Worm (Caenorhabditis elegans) whole organism, midembryonic: Measurements from ENCODE around the gene H03G16.5.

Source experiments
- T22C8.4 ChIP-seq: fragments of 200-800 bp; sonication (Bioruptor generic); IDR thresholded peaks from 2 replicates; pipeline ENCODE4 v1.3.6; 2022; ENCODE audit warnings: missing genetic modification characterization, missing compliant biosample characterization
- cog-1 ChIP-seq: sonication (generic microtip); optimal IDR thresholded peaks from 2 replicates; lab custom pipeline; 2016; ENCODE audit warnings: missing genetic modification characterization, missing compliant biosample characterization
- flt-1 ChIP-seq: fragments of 200-800 bp; sonication (Bioruptor generic); IDR thresholded peaks from 2 replicates; pipeline ENCODE4 v1.3.6; 2022; ENCODE audit warnings: missing genetic modification characterization, missing compliant biosample characterization
- klf-2 ChIP-seq: fragments of 200-800 bp; sonication (Bioruptor generic); conservative IDR thresholded peaks from 2 replicates; pipeline ENCODE4 v1.3.6; 2022; ENCODE audit warnings: missing genetic modification reagents, missing genetic modification characterization, missing compliant biosample characterization
- med-1 ChIP-seq: sonication (generic microtip); optimal IDR thresholded peaks from 2 replicates; lab custom pipeline; 2017; ENCODE audit warnings: missing genetic modification characterization, mild to moderate bottlenecking, missing compliant biosample characterization, antibody characterized with exemption, missing genetic modification reagents; ENCODE audit not compliant: insufficient read depth
- ref-1 ChIP-seq: fragments of 200-800 bp; sonication (Bioruptor generic); conservative IDR thresholded peaks from 2 replicates; pipeline ENCODE4 v1.3.6; 2022; ENCODE audit warnings: missing genetic modification reagents, missing genetic modification characterization, missing compliant biosample characterization
- tab-1 ChIP-seq: fragments of 200-800 bp; sonication (Bioruptor generic); IDR thresholded peaks from 2 replicates; pipeline ENCODE4 v1.3.6; 2022; ENCODE audit warnings: missing genetic modification characterization, missing compliant biosample characterization
- ztf-23 ChIP-seq: fragments of 200-800 bp; sonication (Bioruptor generic); IDR thresholded peaks from 2 replicates; pipeline ENCODE4 v1.3.6; 2022; ENCODE audit warnings: missing genetic modification reagents, missing genetic modification characterization, missing compliant biosample characterization
- ztf-29 ChIP-seq: fragments of 200-800 bp; sonication (Bioruptor generic); IDR thresholded peaks from 2 replicates; pipeline ENCODE4 v1.3.6; 2022; ENCODE audit warnings: missing genetic modification reagents, missing genetic modification characterization, missing compliant biosample characterization

Gene H03G16.5

DNA sequence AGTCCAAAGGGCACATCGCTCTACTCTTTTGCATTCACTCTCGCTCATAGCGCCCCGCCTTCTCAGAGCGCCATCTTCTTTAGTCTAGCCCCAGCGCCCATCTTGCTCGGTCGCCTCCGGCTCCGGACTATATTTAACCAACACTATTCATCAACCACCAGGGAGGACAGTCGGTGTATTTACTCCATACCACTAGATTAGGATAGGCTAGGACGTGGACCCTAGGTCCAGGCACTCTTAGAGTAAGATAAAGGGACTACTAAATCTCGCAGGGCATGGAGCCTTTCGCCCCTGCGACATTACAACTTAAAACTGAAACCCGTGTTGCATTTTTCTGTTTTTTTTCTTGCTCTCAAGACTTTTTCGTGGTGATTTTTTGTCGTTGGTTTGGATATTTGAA is 9.1 kb downstream of the H03G16.5 start:
- TF ChIP-seq ztf-29 (GFP tag; lab: Robert Waterston, UW) (no peak), cog-1 (no peak), flt-1 (GFP tag; lab: Robert Waterston, UW) (no peak), ztf-23 (GFP tag; lab: Robert Waterston, UW) (no peak), tab-1 (GFP tag; lab: Robert Waterston, UW) (no peak), T22C8.4 (no peak), med-1 (GFP tag; lab: Kevin White, UChicago) (no peak)

DNA sequence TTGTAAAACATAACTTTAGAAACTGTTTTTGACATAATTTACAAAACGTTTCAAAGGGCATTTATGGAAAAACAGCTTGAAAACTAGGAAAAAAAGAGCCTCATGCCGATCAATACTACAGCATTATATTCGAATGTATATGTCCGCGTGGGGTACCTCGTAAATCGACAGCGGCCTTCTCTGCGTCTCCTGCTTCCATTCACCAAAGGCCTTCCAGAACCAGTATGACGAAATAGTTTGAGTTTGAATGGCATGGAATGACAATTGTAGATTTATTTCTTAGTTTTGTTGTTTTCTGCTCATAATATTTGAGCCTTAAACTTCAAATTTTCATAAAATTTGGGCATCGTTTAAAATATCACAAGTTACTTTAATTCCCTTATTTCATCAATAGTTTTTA is 11.2 kb downstream of the H03G16.5 start:
- no peak for TF ChIP-seq med-1 (GFP tag; lab: Kevin White, UChicago)
- no peak for TF ChIP-seq ref-1 (GFP tag; lab: Robert Waterston, UW)
- no peak for TF ChIP-seq flt-1 (GFP tag; lab: Robert Waterston, UW)
- TF ChIP-seq ztf-23 (GFP tag; lab: Robert Waterston, UW): no peak
- no peak for TF ChIP-seq T22C8.4
- no peak for TF ChIP-seq klf-2 (GFP tag; lab: Robert Waterston, UW)
- TF ChIP-seq tab-1 (GFP tag; lab: Robert Waterston, UW): no peak
- no peak for TF ChIP-seq cog-1
- TF ChIP-seq ztf-29 (GFP tag; lab: Robert Waterston, UW): no peak

DNA sequence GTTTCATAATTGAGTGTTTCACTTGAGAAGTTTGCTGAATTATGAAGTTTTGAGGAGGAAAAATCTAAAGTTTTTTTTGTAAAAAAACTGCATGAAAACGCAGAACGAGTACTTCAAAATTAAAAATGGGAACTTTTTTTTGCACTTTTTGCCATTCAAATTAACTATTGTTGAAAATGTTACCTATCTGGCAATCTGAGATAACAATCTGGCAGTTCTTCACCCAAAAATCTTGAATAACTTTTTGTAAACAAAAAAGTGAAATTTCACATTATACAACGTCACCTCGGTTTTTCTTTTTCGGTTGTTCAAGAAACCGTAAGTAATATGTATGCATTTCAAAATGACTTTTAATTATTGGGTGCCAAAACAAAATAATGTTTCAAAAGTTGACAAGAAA is 14.1 kb downstream of the H03G16.5 start:
- TF ChIP-seq flt-1 (GFP tag; lab: Robert Waterston, UW): no peak
- no peak for TF ChIP-seq T22C8.4
- TF ChIP-seq tab-1 (GFP tag; lab: Robert Waterston, UW): no peak
- no peak for TF ChIP-seq ref-1 (GFP tag; lab: Robert Waterston, UW)
- TF ChIP-seq ztf-23 (GFP tag; lab: Robert Waterston, UW): no peak
- no peak for TF ChIP-seq ztf-29 (GFP tag; lab: Robert Waterston, UW)
- no peak for TF ChIP-seq cog-1
- no peak for TF ChIP-seq med-1 (GFP tag; lab: Kevin White, UChicago)
- TF ChIP-seq klf-2 (GFP tag; lab: Robert Waterston, UW): no peak

- TF ChIP-seq flt-1 (GFP tag; lab: Robert Waterston, UW): no peak
- TF ChIP-seq med-1 (GFP tag; lab: Kevin White, UChicago): no peak
Observed at ce11 chrX:15041340-15041739, 15.3 kb downstream of the H03G16.5 start.

DNA sequence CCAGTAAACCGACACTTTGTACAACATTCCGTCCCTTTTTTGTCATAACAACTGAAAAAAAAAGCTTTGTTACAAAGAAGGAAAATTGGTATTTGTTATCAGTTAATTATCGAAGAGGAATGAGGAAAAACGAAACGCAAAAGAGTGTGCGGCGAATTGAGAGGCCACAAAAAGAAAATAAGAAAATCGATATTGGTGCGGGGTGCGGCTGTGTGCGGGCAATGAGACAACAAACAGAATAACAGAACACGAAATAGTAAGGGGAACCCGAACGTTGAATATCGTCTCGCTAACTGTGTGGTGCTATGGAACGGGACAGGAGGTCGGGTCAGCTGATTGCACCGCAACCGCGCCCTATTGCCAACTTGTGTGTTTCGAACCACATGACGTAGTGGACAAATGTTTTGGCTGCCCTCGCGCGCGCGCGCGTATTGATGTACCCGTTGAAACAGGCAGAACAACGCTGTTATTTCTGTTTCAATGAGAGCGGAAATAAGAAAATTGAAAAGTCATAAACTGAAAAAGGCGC is 16.0 kb downstream of the H03G16.5 start, which contains the start of gene C18B12.4:
C18B12.4 (minus strand) TSS at position 51 of the 529 bp plus-strand sequence.
- TF ChIP-seq klf-2 (GFP tag; lab: Robert Waterston, UW) (no peak), ztf-29 (GFP tag; lab: Robert Waterston, UW) (0 out of 2 replicates have a peak, but pooled peaks have one; percentile 50), flt-1 (GFP tag; lab: Robert Waterston, UW) (peak; percentile 80), cog-1 (peak; percentile 90), med-1 (GFP tag; lab: Kevin White, UChicago) (no peak), tab-1 (GFP tag; lab: Robert Waterston, UW) (peak; percentile 50; the same call in 1 of the 2 replicates)

- TF ChIP-seq klf-2 (GFP tag; lab: Robert Waterston, UW) (no peak), flt-1 (GFP tag; lab: Robert Waterston, UW) (no peak)
Observed at ce11 chrX:15039696-15040212, 16.9 kb downstream of the H03G16.5 start.

ce11 chrX:15039029-15039695 is 17.5 kb downstream of the H03G16.5 start:
- no peak for TF ChIP-seq ztf-29 (GFP tag; lab: Robert Waterston, UW)
- TF ChIP-seq med-1 (GFP tag; lab: Kevin White, UChicago): no peak

DNA sequence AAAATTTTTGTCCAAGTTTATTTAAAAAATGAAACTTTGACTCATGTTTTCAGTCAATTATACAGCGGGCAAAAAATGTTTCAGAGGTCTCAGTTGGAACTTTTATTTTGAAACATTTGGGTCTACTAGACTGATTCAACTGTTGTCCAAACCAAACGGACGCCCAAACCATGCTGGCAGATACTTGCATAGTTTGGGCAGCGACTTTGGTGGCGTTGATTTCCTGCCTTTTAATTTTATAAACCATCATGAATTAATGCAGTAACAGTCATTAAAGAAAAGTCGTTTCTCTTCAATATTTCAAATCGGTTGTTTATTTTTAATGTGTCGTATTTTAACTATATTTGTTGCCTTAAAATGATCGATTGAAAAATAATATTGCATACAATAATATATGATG is 20.4 kb downstream of the H03G16.5 start:
- TF ChIP-seq flt-1 (GFP tag; lab: Robert Waterston, UW) (no peak), ref-1 (GFP tag; lab: Robert Waterston, UW) (no peak)

DNA sequence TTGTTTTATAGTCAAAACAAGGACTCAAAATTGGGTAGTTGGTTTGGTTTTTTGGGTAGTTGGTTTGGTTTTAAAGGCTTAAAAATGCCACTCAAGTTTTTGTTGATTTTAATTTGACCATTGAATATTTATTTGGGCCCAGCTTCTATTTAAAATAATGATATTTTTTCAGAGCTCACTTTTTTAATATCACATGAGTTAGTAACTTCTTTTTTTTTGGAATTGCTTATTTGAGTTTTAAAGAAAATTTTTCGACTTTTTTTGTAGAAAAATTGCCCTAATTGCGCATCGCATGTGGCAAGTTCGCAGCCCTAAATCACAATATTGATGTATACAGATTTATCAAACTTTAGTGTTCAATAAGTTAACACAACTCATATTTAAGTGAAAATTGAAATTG is 20.9 kb downstream of the H03G16.5 start:
- no peak for TF ChIP-seq ref-1 (GFP tag; lab: Robert Waterston, UW)
- TF ChIP-seq tab-1 (GFP tag; lab: Robert Waterston, UW): no peak
- TF ChIP-seq ztf-29 (GFP tag; lab: Robert Waterston, UW): no peak
- no peak for TF ChIP-seq T22C8.4
- TF ChIP-seq med-1 (GFP tag; lab: Kevin White, UChicago): no peak
- no peak for TF ChIP-seq ztf-23 (GFP tag; lab: Robert Waterston, UW)
- no peak for TF ChIP-seq cog-1
- no peak for TF ChIP-seq flt-1 (GFP tag; lab: Robert Waterston, UW)
- no peak for TF ChIP-seq klf-2 (GFP tag; lab: Robert Waterston, UW)

ce11 chrX:15034787-15035186 is 21.9 kb downstream of the H03G16.5 start, which contains the start of gene dsc-1:
dsc-1 (minus strand) TSS chrX:15034832.
- TF ChIP-seq T22C8.4 (no peak), ref-1 (GFP tag; lab: Robert Waterston, UW) (no peak), flt-1 (GFP tag; lab: Robert Waterston, UW) (no peak)
